Worm (Caenorhabditis elegans): ENCODE measurements around the gene ugt-54.

- TF ChIP-seq klf-2 (GFP tag; conservative IDR thresholded peaks at IDR 0.05): no peak
- TF ChIP-seq flt-1 (GFP tag; IDR thresholded peaks at IDR 0.05): no peak
- TF ChIP-seq cog-1 (tag; optimal IDR thresholded peaks at IDR 0.05): no peak
- TF ChIP-seq T22C8.4 (GFP tag; IDR thresholded peaks at IDR 0.05): no peak
- no peak for TF ChIP-seq ztf-29 (GFP tag; IDR thresholded peaks at IDR 0.05)
Observed at ce11 chrIV:10803973-10804372, 42.5 kb downstream of the ugt-54 start.

Measured in whole organism, midembryonic.